Worm (Caenorhabditis elegans) whole organism, L4 larva: ENCODE data around the gene inx-7.

ENCODE experiments used
- ceh-82 ChIP-seq: sonication (generic microtip); optimal IDR thresholded peaks from 2 replicates; lab custom pipeline; 2017; ENCODE audit warnings: missing biosample characterization, missing genetic modification characterization
- dve-1 ChIP-seq: sonication (generic microtip); optimal IDR thresholded peaks from 2 replicates; lab custom pipeline; 2017; ENCODE audit warnings: antibody characterized with exemption, mild to moderate bottlenecking, missing genetic modification characterization, missing compliant biosample characterization; ENCODE audit not compliant: insufficient read depth
- lim-7 ChIP-seq: fragments of 200-800 bp; sonication (Bioruptor generic); IDR thresholded peaks from 2 replicates; pipeline ENCODE4 v1.3.6; 2022; ENCODE audit warnings: missing genetic modification characterization, missing compliant biosample characterization
- lin-39 ChIP-seq: fragments of 150-350 bp; optimal IDR thresholded peaks from 2 replicates; lab custom pipeline; 2014; ENCODE audit warnings: missing biosample characterization, missing genetic modification reagents, missing genetic modification characterization
- lsy-2 ChIP-seq, 2 experiments: fragments of 150-350 bp in 1 of 2; sonication (generic microtip) in 1 of 2; optimal IDR thresholded peaks; 2 replicates each; lab custom pipeline; 2014 to 2017; ENCODE audit warnings: missing biosample characterization in 2 of 2, missing genetic modification characterization in 2 of 2
- nhr-28 ChIP-seq: fragments of 150-350 bp; optimal IDR thresholded peaks from 2 replicates; lab custom pipeline; 2014; ENCODE audit warnings: missing biosample characterization, missing genetic modification characterization

DNA sequence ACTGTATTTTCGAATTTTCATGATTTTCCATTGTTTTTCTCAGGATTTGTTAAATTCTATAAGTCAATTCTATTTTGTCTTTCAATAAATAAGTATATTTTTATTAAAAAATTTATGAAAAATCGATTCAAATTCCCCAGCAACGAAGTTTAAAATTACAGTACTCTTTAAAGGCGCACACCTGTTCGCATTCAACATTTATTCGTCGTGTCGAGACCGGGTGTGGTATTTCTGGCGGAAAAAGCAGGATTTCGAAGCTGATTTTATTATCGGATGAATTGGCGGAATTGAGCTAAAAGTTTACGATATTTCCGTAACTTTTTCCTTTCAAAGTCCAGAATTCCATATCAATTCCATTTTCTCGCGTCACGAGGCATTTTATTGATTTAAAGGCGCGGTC, 983 bp downstream of the inx-7 start:
- TF ChIP-seq lin-39 (tag; lab: Kevin White, UChicago) (no peak), lsy-2 (tag; optimal IDR thresholded peaks at IDR 0.05; lab: Kevin White, UChicago) (no peak), ceh-82 (tag; lab: Kevin White, UChicago) (no peak), dve-1 (no peak), lim-7 (GFP tag; lab: Robert Waterston, UW) (no peak), nhr-28 (tag; lab: Kevin White, UChicago) (no peak)
